Worm (Caenorhabditis elegans) whole organism, L2 larva: ENCODE measurements around the gene rpt-3.

Experiments used
- C34F6.9 ChIP-seq: fragments of 150-350 bp; optimal IDR thresholded peaks from 2 replicates; lab custom pipeline; 2014; ENCODE audit warnings: missing biosample characterization, missing genetic modification characterization
- F13H6.1 ChIP-seq: sonication (generic microtip); optimal IDR thresholded peaks from 2 replicates; lab custom pipeline; 2016; ENCODE audit warnings: missing genetic modification characterization, missing compliant biosample characterization
- Y55F3AM.14 ChIP-seq: fragments of 200-800 bp; sonication (Bioruptor generic); optimal IDR thresholded peaks from 2 replicates; lab custom pipeline; 2018; ENCODE audit warnings: mild to moderate bottlenecking, missing genetic modification characterization, missing compliant biosample characterization
- ZK546.5 ChIP-seq: sonication (generic microtip); optimal IDR thresholded peaks from 2 replicates; lab custom pipeline; 2017; ENCODE audit warnings: missing biosample characterization, missing genetic modification characterization
- blmp-1 ChIP-seq: sonication (generic microtip); optimal IDR thresholded peaks from 2 replicates; lab custom pipeline; 2017; ENCODE audit warnings: missing genetic modification characterization, mild to moderate bottlenecking, missing compliant biosample characterization, antibody characterized with exemption, moderate library complexity; ENCODE audit not compliant: insufficient read depth
- ceh-16 ChIP-seq: fragments of 150-350 bp; optimal IDR thresholded peaks from 2 replicates; lab custom pipeline; 2014; ENCODE audit warnings: missing biosample characterization, missing genetic modification characterization
- egl-27 ChIP-seq: sonication (generic microtip); optimal IDR thresholded peaks from 3 replicates; lab custom pipeline; 2017; ENCODE audit warnings: missing biosample characterization, missing genetic modification reagents, missing genetic modification characterization
- elt-1 ChIP-seq: fragments of 150-350 bp; optimal IDR thresholded peaks from 2 replicates; lab custom pipeline; 2014; ENCODE audit warnings: missing biosample characterization, missing genetic modification characterization
- elt-3 ChIP-seq: sonication (generic microtip); optimal IDR thresholded peaks from 2 replicates; lab custom pipeline; 2017; ENCODE audit warnings: missing biosample characterization, missing genetic modification characterization
- lin-11 ChIP-seq: fragments of 150-350 bp; sonication (generic microtip); optimal IDR thresholded peaks from 2 replicates; lab custom pipeline; 2014; ENCODE audit warnings: missing biosample characterization, missing genetic modification characterization, inconsistent platforms, mixed read lengths
- lin-13 ChIP-seq: fragments of 150-350 bp; optimal IDR thresholded peaks from 2 replicates; lab custom pipeline; 2014; ENCODE audit warnings: missing biosample characterization, missing genetic modification reagents, missing genetic modification characterization
- lin-39 ChIP-seq: fragments of 150-350 bp; optimal IDR thresholded peaks from 2 replicates; lab custom pipeline; 2014; ENCODE audit warnings: missing biosample characterization, missing genetic modification reagents, missing genetic modification characterization
- lsy-2 ChIP-seq, 2 experiments: fragments of 150-350 bp in 1 of 2; sonication (generic microtip) in 1 of 2; optimal IDR thresholded peaks; 2 replicates each; lab custom pipeline; 2014 to 2017; ENCODE audit warnings: missing biosample characterization in 2 of 2, missing genetic modification characterization in 2 of 2
- mab-5 ChIP-seq: fragments of 150-350 bp; optimal IDR thresholded peaks from 2 replicates; lab custom pipeline; 2014; ENCODE audit warnings: missing biosample characterization, missing genetic modification characterization
- mbf-1 ChIP-seq: sonication (generic microtip); optimal IDR thresholded peaks from 2 replicates; lab custom pipeline; 2017; ENCODE audit warnings: missing biosample characterization, missing genetic modification characterization
- mdl-1 ChIP-seq, 2 experiments: fragments of 150-350 bp in 1 of 2; sonication (generic microtip) in 1 of 2; optimal IDR thresholded peaks; 2 replicates each; lab custom pipeline; 2017; ENCODE audit warnings: missing biosample characterization in 2 of 2, missing genetic modification characterization in 2 of 2
- nhr-10 ChIP-seq: sonication (generic microtip); optimal IDR thresholded peaks from 2 replicates; lab custom pipeline; 2017; ENCODE audit warnings: missing biosample characterization, missing genetic modification characterization
- nhr-12 ChIP-seq: fragments of 150-350 bp; optimal IDR thresholded peaks from 2 replicates; lab custom pipeline; 2014; ENCODE audit warnings: missing biosample characterization, missing genetic modification characterization
- nhr-129 ChIP-seq: fragments of 150-350 bp; optimal IDR thresholded peaks from 2 replicates; lab custom pipeline; 2014; ENCODE audit warnings: missing biosample characterization, missing genetic modification characterization
- nhr-21 ChIP-seq: fragments of 150-350 bp; optimal IDR thresholded peaks from 2 replicates; lab custom pipeline; 2014; ENCODE audit warnings: missing biosample characterization, missing genetic modification characterization
- nhr-23 ChIP-seq: fragments of 150-350 bp; optimal IDR thresholded peaks from 2 replicates; lab custom pipeline; 2014; ENCODE audit warnings: missing biosample characterization, missing genetic modification reagents, missing genetic modification characterization
- nhr-237 ChIP-seq: fragments of 150-350 bp; optimal IDR thresholded peaks from 2 replicates; lab custom pipeline; 2014; ENCODE audit warnings: missing biosample characterization, missing genetic modification characterization
- nhr-77 ChIP-seq: fragments of 150-350 bp; optimal IDR thresholded peaks from 2 replicates; lab custom pipeline; 2014; ENCODE audit warnings: missing biosample characterization, missing genetic modification characterization
- peb-1 ChIP-seq: fragments of 150-350 bp; optimal IDR thresholded peaks from 2 replicates; lab custom pipeline; 2014; ENCODE audit warnings: missing biosample characterization, missing genetic modification characterization
- sem-4 ChIP-seq: fragments of 150-350 bp; optimal IDR thresholded peaks from 2 replicates; lab custom pipeline; 2014; ENCODE audit warnings: missing biosample characterization, missing genetic modification reagents, missing genetic modification characterization
- skn-1 ChIP-seq: sonication (generic microtip); optimal IDR thresholded peaks from 2 replicates; lab custom pipeline; 2017; ENCODE audit warnings: missing biosample characterization, missing genetic modification characterization
- sma-9 ChIP-seq, 2 experiments: fragments of 150-350 bp in 1 of 2; sonication (generic microtip) in 1 of 2; optimal IDR thresholded peaks; 2 replicates each; lab custom pipeline; 2014 to 2016; ENCODE audit warnings: missing genetic modification characterization in 2 of 2, mild to moderate bottlenecking in 1 of 2, missing biosample characterization in 1 of 2, missing compliant biosample characterization in 1 of 2, missing genetic modification reagents in 1 of 2, moderate library complexity in 1 of 2
- unc-39 ChIP-seq: fragments of 150-350 bp; optimal IDR thresholded peaks from 2 replicates; lab custom pipeline; 2014; ENCODE audit warnings: missing biosample characterization, missing genetic modification characterization
- unc-55 ChIP-seq: fragments of 150-350 bp; sonication (generic microtip); optimal IDR thresholded peaks from 3 replicates; lab custom pipeline; 2014; ENCODE audit warnings: missing biosample characterization, missing genetic modification reagents, missing genetic modification characterization
- ztf-11 ChIP-seq: sonication (generic microtip); optimal IDR thresholded peaks from 2 replicates; lab custom pipeline; 2017; ENCODE audit warnings: missing biosample characterization, missing genetic modification characterization
- ztf-4 ChIP-seq: fragments of 150-350 bp; optimal IDR thresholded peaks from 2 replicates; lab custom pipeline; 2014; ENCODE audit warnings: missing biosample characterization, missing genetic modification characterization

rpt-3 gene

ce11 chrIII:6464913-6465312, 24.7 kb upstream of the rpt-3 start, which contains the start of gene nduf-2.2:
Gene nduf-2.2, plus strand, starts transcription at chrIII:6465222.
- TF ChIP-seq elt-1 (no peak), ceh-16 (tag; lab: Kevin White, UChicago) (no peak), nhr-129 (tag; lab: Kevin White, UChicago) (no peak), skn-1 (tag; lab: Kevin White, UChicago) (no peak), lin-11 (tag; lab: Kevin White, UChicago) (no peak), nhr-23 (no peak)

ce11 chrIII:6467005-6467404, 22.6 kb upstream of the rpt-3 start, which contains the start of gene T26A5.2:
Gene T26A5.2, plus strand, starts transcription at chrIII:6467305.
- TF ChIP-seq mbf-1, result no peak
- TF ChIP-seq lin-39 (tag; lab: Kevin White, UChicago), result no peak
- TF ChIP-seq sma-9 (GFP tag; optimal IDR thresholded peaks at IDR 0.05; lab: Kevin White, UChicago), result no peak
- TF ChIP-seq sma-9 (tag; optimal IDR thresholded peaks at IDR 0.05; lab: Kevin White, UChicago), result no peak
- no peak for TF ChIP-seq nhr-10 (tag; lab: Kevin White, UChicago)
- no peak for TF ChIP-seq F13H6.1 (tag; lab: Kevin White, UChicago)
- no peak for TF ChIP-seq elt-3 (tag; lab: Kevin White, UChicago)
- TF ChIP-seq lsy-2 (tag; optimal IDR thresholded peaks at IDR 0.05; lab: Kevin White, UChicago), result no peak
- TF ChIP-seq ceh-16 (tag; lab: Kevin White, UChicago), result no peak
- TF ChIP-seq nhr-237 (tag; lab: Kevin White, UChicago), result no peak
- no peak for TF ChIP-seq nhr-21 (tag; lab: Kevin White, UChicago)
- no peak for TF ChIP-seq egl-27 (tag; lab: Kevin White, UChicago)
- TF ChIP-seq nhr-129 (tag; lab: Kevin White, UChicago), result no peak
- TF ChIP-seq ztf-11, result no peak
- TF ChIP-seq unc-39 (tag; lab: Kevin White, UChicago), result no peak
- no peak for TF ChIP-seq ZK546.5 (tag; lab: Kevin White, UChicago)

DNA sequence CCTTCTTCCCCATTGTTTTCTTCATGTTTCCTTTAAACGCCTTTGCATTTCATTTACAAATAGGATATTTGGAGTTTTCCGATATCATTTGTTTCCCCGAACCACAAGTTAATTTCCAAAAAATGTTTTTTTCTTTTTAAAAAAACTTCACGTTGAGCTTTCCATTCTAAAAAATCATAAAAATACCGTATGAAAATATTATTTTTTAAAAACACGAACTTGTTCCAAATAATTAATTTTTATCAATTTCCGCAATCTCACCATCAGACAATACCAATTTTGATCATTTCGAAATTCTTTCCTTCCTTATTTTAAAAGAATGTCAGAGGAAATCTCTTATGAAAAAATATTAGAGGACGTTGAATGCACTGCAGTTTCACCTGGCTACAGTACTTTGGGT, 18.1 kb upstream of the rpt-3 start, which contains the start of gene wht-6:
wht-6 (plus strand) TSS at position 301 of the 400 bp plus-strand sequence.
- no peak for TF ChIP-seq lin-13 (GFP tag; lab: Kevin White, UChicago)
- no peak for TF ChIP-seq egl-27 (tag; lab: Kevin White, UChicago)
- no peak for TF ChIP-seq elt-1
- TF ChIP-seq nhr-12 (tag; lab: Kevin White, UChicago), result no peak
- no peak for TF ChIP-seq sem-4 (tag; lab: Kevin White, UChicago)

- TF ChIP-seq elt-3 (tag; lab: Kevin White, UChicago) (no peak), mab-5 (tag; lab: Kevin White, UChicago) (no peak), Y55F3AM.14 (GFP tag; lab: Kevin White, UChicago) (no peak), peb-1 (tag; lab: Kevin White, UChicago) (no peak), unc-39 (tag; lab: Kevin White, UChicago) (no peak), blmp-1 (tag; lab: Kevin White, UChicago) (no peak), nhr-12 (tag; lab: Kevin White, UChicago) (no peak), sem-4 (tag; lab: Kevin White, UChicago) (no peak)
These were observed 13.2 kb upstream of the rpt-3 start for ce11 chrIII:6476380-6476779.

DNA sequence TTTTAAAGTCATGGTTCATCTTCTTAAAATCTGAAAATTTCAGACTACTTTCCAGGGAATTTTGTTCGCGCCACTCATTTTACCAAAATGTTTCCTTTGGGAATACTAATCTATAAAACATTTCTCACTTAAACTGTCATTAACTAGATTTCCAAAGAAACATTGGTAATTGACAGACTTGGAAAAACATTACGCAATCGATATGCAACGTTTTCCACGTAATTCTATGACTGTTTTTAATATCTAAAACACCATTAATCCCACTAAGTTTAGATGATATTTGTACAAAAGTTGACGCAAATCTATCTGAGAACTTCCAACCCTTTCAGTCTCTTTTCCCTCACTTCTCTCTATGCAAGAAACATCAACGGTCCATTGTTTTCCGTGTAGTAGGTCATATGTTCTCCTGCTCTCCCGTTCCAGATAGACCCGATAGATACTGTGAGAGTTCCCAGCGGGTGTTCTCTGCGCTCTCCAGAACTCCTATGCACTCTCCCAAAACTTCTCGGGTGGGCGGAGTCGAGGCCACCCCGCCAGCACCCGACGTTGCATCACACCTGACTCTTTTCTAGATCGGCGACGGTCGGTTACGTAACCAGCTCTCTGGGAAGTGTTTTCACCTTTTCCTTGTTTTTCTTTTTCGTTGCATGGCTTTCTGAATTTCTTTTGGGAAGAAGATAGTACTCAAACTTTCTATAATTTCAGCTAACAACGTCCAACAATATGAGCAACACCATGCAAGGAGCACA, 11.2 kb upstream of the rpt-3 start, which contains the start of gene zip-8:
zip-8 (plus strand) TSS at position 700 of the 749 bp plus-strand sequence.
- TF ChIP-seq nhr-77, result no peak
- TF ChIP-seq elt-3 (tag; lab: Kevin White, UChicago), result no peak
- TF ChIP-seq nhr-10 (tag; lab: Kevin White, UChicago), result no peak
- no peak for TF ChIP-seq C34F6.9 (tag; lab: Kevin White, UChicago)
- no peak for TF ChIP-seq mab-5 (tag; lab: Kevin White, UChicago)
- no peak for TF ChIP-seq skn-1 (tag; lab: Kevin White, UChicago)
- no peak for TF ChIP-seq unc-39 (tag; lab: Kevin White, UChicago)
- TF ChIP-seq ztf-4 (tag; lab: Kevin White, UChicago), result no peak
- no peak for TF ChIP-seq mdl-1 (tag; optimal IDR thresholded peaks at IDR 0.05; lab: Kevin White, UChicago)
- TF ChIP-seq ZK546.5 (tag; lab: Kevin White, UChicago), result no peak
- TF ChIP-seq elt-1, result no peak
- no peak for TF ChIP-seq unc-55
- TF ChIP-seq ztf-11, result no peak
